Fruit fly (Drosophila melanogaster) whole organism, pupa: ENCODE data around the gene mxc.

ENCODE experiments used
- CG10348 ChIP-seq: fragments of 200-800 bp; sonication (Bioruptor generic); IDR thresholded peaks from 2 replicates; pipeline ENCODE4 v1.3.6; 2022; ENCODE audit warnings: missing biosample characterization, missing genetic modification characterization
- CG12605 ChIP-seq: fragments of 200-800 bp; sonication (Bioruptor generic); IDR thresholded peaks from 2 replicates; pipeline ENCODE4 v1.3.6; 2022; ENCODE audit warnings: missing biosample characterization, missing genetic modification characterization
- CG13204 ChIP-seq: fragments of 200-800 bp; sonication (Bioruptor generic); optimal IDR thresholded peaks from 2 replicates; lab custom pipeline; 2018; ENCODE audit warnings: missing biosample characterization, mild to moderate bottlenecking, missing genetic modification characterization, moderate library complexity
- CG14655 ChIP-seq: fragments of 200-800 bp; sonication (Bioruptor generic); optimal IDR thresholded peaks from 3 replicates; lab custom pipeline; 2017; ENCODE audit warnings: mild to moderate bottlenecking, missing biosample characterization, missing genetic modification reagents, missing genetic modification characterization
- CG15710 ChIP-seq: fragments of 200-800 bp; sonication (Bioruptor generic); optimal IDR thresholded peaks from 2 replicates; lab custom pipeline; 2018; ENCODE audit warnings: missing biosample characterization, mild to moderate bottlenecking, missing genetic modification characterization, moderate library complexity
- CG17806 ChIP-seq: fragments of 200-800 bp; sonication (Bioruptor generic); optimal IDR thresholded peaks from 2 replicates; lab custom pipeline; 2018; ENCODE audit warnings: missing biosample characterization, mild to moderate bottlenecking, missing genetic modification characterization, moderate library complexity
- CG32121 ChIP-seq: fragments of 200-800 bp; sonication (Bioruptor generic); IDR thresholded peaks from 2 replicates; pipeline ENCODE4 v1.3.6; 2022; ENCODE audit warnings: missing biosample characterization, missing genetic modification characterization
- CG34367 ChIP-seq: fragments of 200-800 bp; sonication (Bioruptor generic); optimal IDR thresholded peaks from 2 replicates; lab custom pipeline; 2018; ENCODE audit warnings: missing biosample characterization, mild to moderate bottlenecking, missing genetic modification characterization
- CG4496 ChIP-seq: fragments of 200-800 bp; sonication (Bioruptor generic); IDR thresholded peaks from 3 replicates; pipeline ENCODE4 v1.3.6; 2022; ENCODE audit warnings: missing biosample characterization, missing genetic modification characterization
- CG8159 ChIP-seq: fragments of 200-800 bp; sonication (Bioruptor generic); optimal IDR thresholded peaks from 3 replicates; lab custom pipeline; 2018; ENCODE audit warnings: missing biosample characterization, mild to moderate bottlenecking, missing genetic modification characterization, moderate library complexity
- CG8301 ChIP-seq: fragments of 200-800 bp; sonication (Bioruptor generic); optimal IDR thresholded peaks from 2 replicates; lab custom pipeline; 2018; ENCODE audit warnings: missing biosample characterization, mild to moderate bottlenecking, missing genetic modification characterization
- CG9948 ChIP-seq: fragments of 200-800 bp; sonication (Bioruptor generic); optimal IDR thresholded peaks from 2 replicates; lab custom pipeline; 2018; ENCODE audit warnings: missing biosample characterization, mild to moderate bottlenecking, missing genetic modification characterization, moderate library complexity
- D1 ChIP-seq: fragments of 200-800 bp; sonication (Bioruptor generic); optimal IDR thresholded peaks from 2 replicates; lab custom pipeline; 2018; ENCODE audit warnings: missing biosample characterization, mild to moderate bottlenecking, missing genetic modification characterization, moderate library complexity
- EcR ChIP-seq: fragments of 200-800 bp; sonication (Bioruptor generic); optimal IDR thresholded peaks from 3 replicates; lab custom pipeline; 2019; ENCODE audit warnings: missing biosample characterization, missing genetic modification characterization, mild to moderate bottlenecking, moderate library complexity, missing genetic modification reagents
- Ets98B ChIP-seq: fragments of 200-800 bp; sonication (Bioruptor generic); IDR thresholded peaks from 2 replicates; pipeline ENCODE4 v1.3.6; 2022; ENCODE audit warnings: missing biosample characterization, missing genetic modification characterization
- Pif1A ChIP-seq: fragments of 200-800 bp; sonication (Bioruptor generic); optimal IDR thresholded peaks from 3 replicates; lab custom pipeline; 2016; ENCODE audit warnings: missing biosample characterization, missing genetic modification characterization
- Pif1B ChIP-seq: fragments of 200-800 bp; sonication (Bioruptor generic); optimal IDR thresholded peaks from 3 replicates; lab custom pipeline; 2016; ENCODE audit warnings: missing biosample characterization, missing genetic modification characterization
- Snoo ChIP-seq: fragments of 200-800 bp; sonication (Bioruptor generic); optimal IDR thresholded peaks from 3 replicates; lab custom pipeline; 2017; ENCODE audit warnings: missing biosample characterization, mild to moderate bottlenecking, missing genetic modification characterization, inconsistent platforms
- fd96Ca ChIP-seq: fragments of 200-800 bp; sonication (Bioruptor generic); IDR thresholded peaks from 3 replicates; pipeline ENCODE4 v1.3.6; 2022; ENCODE audit warnings: missing biosample characterization, missing genetic modification characterization
- gl ChIP-seq: fragments of 200-800 bp; sonication (Bioruptor generic); optimal IDR thresholded peaks from 2 replicates; lab custom pipeline; 2018; ENCODE audit warnings: missing biosample characterization, mild to moderate bottlenecking, missing genetic modification characterization
- rn ChIP-seq: fragments of 200-800 bp; sonication (Bioruptor generic); IDR thresholded peaks from 2 replicates; pipeline ENCODE4 v1.3.6; 2022; ENCODE audit warnings: missing biosample characterization, missing genetic modification characterization

Gene mxc

DNA sequence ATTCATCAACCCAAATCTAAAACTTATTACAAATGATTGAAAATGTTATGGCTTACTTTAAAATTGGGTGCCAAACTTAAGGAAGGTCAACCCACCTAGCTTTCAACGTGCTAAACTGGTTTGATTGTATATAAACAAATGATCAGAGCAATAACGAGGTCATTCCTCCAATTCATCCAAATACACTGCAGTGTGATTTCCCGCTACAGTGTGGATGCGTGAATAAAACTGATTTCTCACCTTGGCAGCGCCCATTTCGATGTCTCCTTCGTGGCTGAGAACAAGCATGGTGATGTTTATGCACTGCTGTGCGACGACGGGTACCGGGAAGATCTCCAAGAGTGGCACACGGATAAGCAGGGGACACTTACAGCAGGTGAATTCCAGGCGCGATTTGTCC is 48.0 kb downstream of the mxc start:
- no peak for TF ChIP-seq gl (tag; lab: Kevin White, UChicago)
- no peak for TF ChIP-seq CG12605 (GFP tag; lab: Robert Waterston, UW)
- no peak for TF ChIP-seq Pif1B (GFP tag; lab: Kevin White, UChicago)
- no peak for TF ChIP-seq CG10348
- no peak for TF ChIP-seq Pif1A (GFP tag; lab: Kevin White, UChicago)

DNA sequence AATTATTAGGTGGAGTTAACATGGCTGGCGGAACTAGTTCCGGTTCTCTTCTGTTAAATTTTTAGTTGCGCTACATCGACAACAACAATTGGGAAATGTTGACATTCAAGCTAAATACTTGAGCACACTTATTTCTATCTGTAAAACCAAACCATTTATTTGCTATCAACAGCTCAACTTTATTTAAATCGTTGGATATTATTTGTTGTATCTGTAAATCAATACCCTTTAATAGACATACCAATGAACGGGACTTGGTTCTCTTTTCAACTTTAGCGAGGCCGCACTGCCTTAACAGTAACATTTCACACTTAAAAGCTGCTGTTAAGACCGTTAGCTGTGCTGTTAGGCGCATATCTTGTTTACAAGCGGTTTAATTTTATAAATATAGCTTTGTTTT is 49.7 kb downstream of the mxc start, which contains the start of gene CG12106:
Gene CG12106, plus strand, starts transcription at position 295 of the 400 bp plus-strand sequence.
- TF ChIP-seq CG9948 (tag; lab: Kevin White, UChicago) (peak; percentile 25), CG8301 (tag; lab: Kevin White, UChicago) (peak; percentile 53), CG10348 (peak; percentile 21; the same call in 1 of the 2 replicates), D1 (tag; lab: Kevin White, UChicago) (no peak), gl (tag; lab: Kevin White, UChicago) (no peak), CG13204 (GFP tag; lab: Kevin White, UChicago) (no peak), CG17806 (tag; lab: Kevin White, UChicago) (peak; percentile 40), rn (GFP tag; lab: Robert Waterston, UW) (0 out of 2 replicates have a peak, but pooled peaks have one; percentile 20), CG15710 (tag; lab: Kevin White, UChicago) (peak; percentile 54), Pif1B (GFP tag; lab: Kevin White, UChicago) (no peak), Ets98B (GFP tag; lab: Robert Waterston, UW) (no peak), Snoo (tag; lab: Kevin White, UChicago) (peak; percentile 23), Pif1A (GFP tag; lab: Kevin White, UChicago) (no peak), CG14655 (GFP tag; lab: Kevin White, UChicago) (no peak), fd96Ca (no peak), CG34367 (tag; lab: Kevin White, UChicago) (peak; percentile 26), EcR (GFP tag; lab: Kevin White, UChicago) (no peak), CG4496 (GFP tag; lab: Robert Waterston, UW) (peak; percentile 56; the same call in 1 of the 3 replicates), CG32121 (GFP tag; lab: Robert Waterston, UW) (peak; percentile 27; the same call in 1 of the 2 replicates), CG12605 (GFP tag; lab: Robert Waterston, UW) (no peak), CG8159 (tag; lab: Kevin White, UChicago) (no peak)

DNA sequence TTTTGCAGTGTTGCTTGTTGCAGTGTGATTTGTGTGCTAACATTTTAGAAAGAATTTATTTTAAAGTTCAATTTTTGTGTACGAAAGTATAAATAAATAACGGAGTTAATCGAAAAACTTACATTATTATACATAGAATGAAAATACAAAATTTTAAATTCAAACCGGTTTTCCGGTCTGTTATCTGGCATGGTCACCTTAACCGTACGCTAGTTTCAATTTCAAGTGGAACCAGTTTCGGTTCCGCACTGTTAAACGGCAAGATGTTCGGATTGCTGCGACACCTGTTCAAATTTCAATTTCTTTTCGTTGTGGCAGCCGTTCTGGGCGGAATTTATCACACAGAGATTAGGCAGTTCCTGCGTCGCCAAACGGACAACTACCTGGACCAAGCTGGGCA is 50.8 kb downstream of the mxc start, which contains the start of gene CG12056:
Gene CG12056, plus strand, starts transcription at position 241 of the 400 bp plus-strand sequence.
- TF ChIP-seq gl (tag; lab: Kevin White, UChicago) (no peak), rn (GFP tag; lab: Robert Waterston, UW) (no peak), fd96Ca (no peak), CG10348 (no peak), EcR (GFP tag; lab: Kevin White, UChicago) (no peak)

DNA sequence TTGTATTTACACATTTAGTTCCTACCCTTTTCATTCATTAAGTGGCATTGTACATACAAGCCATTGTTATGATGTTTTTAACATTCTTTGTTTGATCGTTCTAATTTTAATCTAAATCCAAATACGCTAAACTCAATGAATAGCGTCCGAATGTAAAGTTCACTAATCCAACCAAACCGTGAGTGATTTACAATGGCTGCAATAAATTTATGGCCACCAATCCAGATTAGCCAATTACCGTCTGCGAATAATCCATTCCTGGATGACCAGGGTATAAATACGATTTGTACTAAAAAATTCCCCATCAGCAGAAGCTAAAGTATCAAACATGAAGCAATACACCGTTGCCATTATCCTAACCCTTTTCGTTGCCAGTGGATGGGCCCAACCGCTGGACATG is 51.9 kb downstream of the mxc start, which contains the start of gene CG12057:
Gene CG12057, plus strand, starts transcription at position 301 of the 400 bp plus-strand sequence.
- TF ChIP-seq Snoo (tag; lab: Kevin White, UChicago) (no peak), Pif1B (GFP tag; lab: Kevin White, UChicago) (no peak), CG13204 (GFP tag; lab: Kevin White, UChicago) (no peak)

DNA sequence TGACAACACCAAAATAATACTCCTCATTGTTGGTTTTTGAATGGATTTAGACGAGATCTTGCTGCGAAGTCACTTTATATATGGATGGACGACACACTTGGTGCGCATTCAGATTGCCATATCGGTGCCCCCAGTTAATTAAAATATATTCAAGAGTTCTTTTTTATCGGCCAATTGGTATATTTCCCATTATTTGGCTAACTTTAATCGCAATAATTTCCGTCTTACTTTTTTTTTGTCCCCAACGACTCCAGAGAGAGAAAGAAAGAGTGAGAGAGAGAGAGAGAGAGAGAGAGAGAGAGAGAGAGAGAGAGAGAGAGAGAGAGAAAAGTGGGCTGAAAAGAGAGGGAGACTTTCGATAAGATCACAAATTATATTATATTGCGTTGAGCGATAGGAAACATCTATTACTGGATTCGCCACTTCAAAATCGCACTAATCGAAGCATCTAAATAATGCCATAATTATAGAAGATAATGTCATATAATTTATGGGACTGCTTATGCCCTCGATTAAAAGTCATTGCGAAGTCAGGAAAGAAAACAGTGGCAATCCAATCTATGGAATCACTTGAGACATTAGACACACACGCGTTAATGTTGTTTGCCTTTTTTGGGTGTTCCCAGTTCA is 52.6 kb downstream of the mxc start, which contains the start of gene CG12115:
Gene CG12115, minus strand, starts transcription at position 51 of the 630 bp plus-strand sequence.
- TF ChIP-seq Pif1B (GFP tag; lab: Kevin White, UChicago) (no peak), CG12605 (GFP tag; lab: Robert Waterston, UW) (no peak), CG9948 (tag; lab: Kevin White, UChicago) (no peak), CG8159 (tag; lab: Kevin White, UChicago) (no peak), Snoo (tag; lab: Kevin White, UChicago) (no peak), CG32121 (GFP tag; lab: Robert Waterston, UW) (no peak)

DNA sequence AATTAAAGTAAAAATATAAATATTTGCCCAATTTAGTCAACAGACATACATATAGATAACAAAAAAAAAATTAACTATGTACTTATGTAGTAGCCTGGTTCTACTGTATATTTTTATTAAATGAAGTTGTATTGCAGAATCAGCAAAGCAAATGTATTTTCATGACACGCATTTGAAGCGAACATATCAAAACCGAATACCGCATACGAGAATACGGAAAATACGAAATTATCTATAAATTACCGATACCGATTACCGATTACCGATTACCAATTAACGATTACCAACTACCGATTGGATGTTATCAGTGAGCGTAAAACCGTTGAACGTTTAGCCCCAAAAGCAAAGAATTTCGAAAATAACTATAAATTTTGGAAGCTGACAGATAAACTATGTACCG is 55.8 kb downstream of the mxc start:
- TF ChIP-seq CG17806 (tag; lab: Kevin White, UChicago) (no peak), Ets98B (GFP tag; lab: Robert Waterston, UW) (no peak), Snoo (tag; lab: Kevin White, UChicago) (no peak), D1 (tag; lab: Kevin White, UChicago) (no peak)
